Fruit fly (Drosophila melanogaster): ENCODE measurements around the gene CG13124.

DNA sequence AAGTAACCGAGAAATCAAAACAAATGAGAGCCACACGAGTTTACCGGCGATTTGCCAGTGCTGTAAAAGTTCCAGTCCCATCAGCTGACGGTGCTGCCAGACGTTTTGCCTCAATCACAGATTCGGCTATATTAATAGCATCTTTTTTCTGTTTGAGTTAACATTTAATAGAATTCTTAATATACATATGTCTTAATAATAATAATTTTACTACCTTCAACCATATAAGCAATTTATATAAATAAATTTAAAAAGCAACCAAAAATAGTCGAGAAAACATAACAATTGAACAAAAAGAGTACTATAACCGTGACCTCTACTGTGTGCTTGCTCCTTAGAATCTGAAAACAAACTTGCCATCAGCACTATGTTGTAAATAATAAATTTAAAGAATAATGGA, 45.7 kb upstream of the CG13124 start, which contains the start of the genes CG13126 and CG4709:
- TF ChIP-seq usp (GFP tag; optimal IDR thresholded peaks at IDR 0.05) (no peak), psq (optimal IDR thresholded peaks at IDR 0.05) (no peak), Dll (optimal IDR thresholded peaks at IDR 0.05) (no peak), pan (optimal IDR thresholded peaks at IDR 0.05) (no peak), EcR (GFP tag; optimal IDR thresholded peaks at IDR 0.05) (no peak)
